Fruit fly (Drosophila melanogaster) whole organism, embryonic: ENCODE results near the gene Uggt.

ENCODE experiments used
- Antp ChIP-seq: fragments of 200-800 bp; sonication (Bioruptor generic); optimal IDR thresholded peaks from 3 replicates; lab custom pipeline; 2016; ENCODE audit warnings: missing biosample characterization, missing genetic modification characterization
- Bdp1 ChIP-seq: fragments of 200-800 bp; sonication (Bioruptor generic); optimal IDR thresholded peaks from 3 replicates; lab custom pipeline; 2016; ENCODE audit warnings: missing biosample characterization, missing genetic modification characterization
- CG10209 ChIP-seq: fragments of 200-800 bp; sonication (Bioruptor generic); optimal IDR thresholded peaks from 3 replicates; lab custom pipeline; 2017; ENCODE audit warnings: missing biosample characterization, mild to moderate bottlenecking, missing genetic modification characterization, missing genetic modification reagents
- CG11723 ChIP-seq: fragments of 200-800 bp; sonication (Bioruptor generic); optimal IDR thresholded peaks from 2 replicates; lab custom pipeline; 2017; ENCODE audit warnings: missing biosample characterization, mild to moderate bottlenecking, missing genetic modification characterization
- CG14014 ChIP-seq: fragments of 200-800 bp; sonication (Bioruptor generic); IDR thresholded peaks from 2 replicates; pipeline ENCODE4 v1.3.6; 2022; ENCODE audit warnings: missing biosample characterization, missing genetic modification characterization
- CG1602 ChIP-seq: fragments of 200-800 bp; sonication (Bioruptor generic); optimal IDR thresholded peaks from 3 replicates; lab custom pipeline; 2016; ENCODE audit warnings: missing biosample characterization, missing genetic modification characterization
- CG17328 ChIP-seq: fragments of 200-800 bp; sonication (Bioruptor generic); IDR thresholded peaks from 2 replicates; pipeline ENCODE4 v1.3.6; 2022; ENCODE audit warnings: missing biosample characterization, missing genetic modification characterization
- CG17359 ChIP-seq: fragments of 200-800 bp; sonication (Bioruptor generic); optimal IDR thresholded peaks from 3 replicates; lab custom pipeline; 2018; ENCODE audit warnings: missing biosample characterization, mild to moderate bottlenecking, missing genetic modification characterization, moderate library complexity
- CG2129 ChIP-seq: fragments of 200-800 bp; sonication (Bioruptor generic); IDR thresholded peaks from 2 replicates; pipeline ENCODE4 v1.3.6; 2022; ENCODE audit warnings: missing biosample characterization, missing genetic modification characterization; ENCODE audit not compliant: partially characterized antibody
- CG2889 ChIP-seq: fragments of 200-800 bp; sonication (Bioruptor generic); IDR thresholded peaks from 3 replicates; pipeline ENCODE4 v1.3.6; 2022; ENCODE audit warnings: missing biosample characterization, missing genetic modification characterization
- CG32532 ChIP-seq: fragments of 200-800 bp; sonication (Bioruptor generic); IDR thresholded peaks from 2 replicates; pipeline ENCODE4 v1.3.6; 2022; ENCODE audit warnings: missing biosample characterization, missing genetic modification characterization
- CG4730 ChIP-seq: fragments of 200-800 bp; sonication (Bioruptor generic); IDR thresholded peaks from 2 replicates; pipeline ENCODE4 v1.3.6; 2022; ENCODE audit warnings: missing biosample characterization, missing genetic modification characterization
- CG6683 ChIP-seq: fragments of 200-800 bp; sonication (Bioruptor generic); optimal IDR thresholded peaks from 2 replicates; lab custom pipeline; 2017; ENCODE audit warnings: missing biosample characterization, mild to moderate bottlenecking, missing genetic modification characterization, missing genetic modification reagents
- CG7372 ChIP-seq: fragments of 200-800 bp; sonication (Bioruptor generic); IDR thresholded peaks from 2 replicates; pipeline ENCODE4 v1.3.6; 2022; ENCODE audit warnings: missing biosample characterization, missing genetic modification characterization
- CG8478 ChIP-seq: fragments of >200 bp; optimal IDR thresholded peaks from 2 replicates; lab custom pipeline; 2018
- CoRest ChIP-seq: fragments of 200-800 bp; sonication (Bioruptor generic); optimal IDR thresholded peaks from 3 replicates; lab custom pipeline; 2018; ENCODE audit warnings: missing biosample characterization, mild to moderate bottlenecking, missing genetic modification characterization, moderate library complexity
- ERR ChIP-seq: fragments of 200-800 bp; sonication (Bioruptor generic); optimal IDR thresholded peaks from 2 replicates; lab custom pipeline; 2016; ENCODE audit warnings: missing biosample characterization, missing genetic modification characterization
- Fer3 ChIP-seq: fragments of 200-800 bp; sonication (Bioruptor generic); optimal IDR thresholded peaks from 2 replicates; lab custom pipeline; 2018; ENCODE audit warnings: missing biosample characterization, mild to moderate bottlenecking, missing genetic modification characterization, moderate library complexity
- GATAe ChIP-seq: fragments of 200-800 bp; sonication (Bioruptor generic); conservative IDR thresholded peaks from 2 replicates; pipeline ENCODE4 v1.3.6; 2022; ENCODE audit warnings: missing biosample characterization, missing genetic modification characterization
- Gug ChIP-seq: fragments of 200-800 bp; sonication (Bioruptor generic); IDR thresholded peaks from 4 replicates; pipeline ENCODE4 v1.3.6; 2022; ENCODE audit warnings: missing biosample characterization, missing genetic modification characterization
- HLH4C ChIP-seq: fragments of 200-800 bp; sonication (Bioruptor generic); IDR thresholded peaks from 3 replicates; pipeline ENCODE4 v1.3.6; 2022; ENCODE audit warnings: missing biosample characterization, missing genetic modification characterization; ENCODE audit not compliant: partially characterized antibody
- HLH54F ChIP-seq: fragments of 200-800 bp; sonication (Bioruptor generic); optimal IDR thresholded peaks from 3 replicates; lab custom pipeline; 2016; ENCODE audit warnings: missing biosample characterization, missing genetic modification characterization
- Hr3 ChIP-seq: fragments of 200-800 bp; sonication (Bioruptor generic); optimal IDR thresholded peaks from 3 replicates; lab custom pipeline; 2016; ENCODE audit warnings: missing biosample characterization, missing genetic modification characterization
- PHDP ChIP-seq: fragments of 200-800 bp; sonication (Bioruptor generic); optimal IDR thresholded peaks from 3 replicates; lab custom pipeline; 2018; ENCODE audit warnings: missing biosample characterization, mild to moderate bottlenecking, missing genetic modification characterization, moderate library complexity
- Pdp1 ChIP-seq, 2 experiments: fragments of 200-800 bp; sonication (Bioruptor generic); optimal IDR thresholded peaks; 3 replicates each; lab custom pipeline; 2016; ENCODE audit warnings: missing biosample characterization in 2 of 2, missing genetic modification characterization in 2 of 2, mild to moderate bottlenecking in 1 of 2, moderate library complexity in 1 of 2
- Ravus ChIP-seq: fragments of 200-800 bp; sonication (Bioruptor generic); IDR thresholded peaks from 2 replicates; pipeline ENCODE4 v1.3.6; 2022; ENCODE audit warnings: missing biosample characterization, missing genetic modification characterization
- Six4 ChIP-seq: fragments of 200-800 bp; sonication (Bioruptor generic); optimal IDR thresholded peaks from 2 replicates; lab custom pipeline; 2016; ENCODE audit warnings: missing biosample characterization, missing genetic modification characterization
- Sox102F ChIP-seq: fragments of 200-800 bp; sonication (Bioruptor generic); optimal IDR thresholded peaks from 2 replicates; lab custom pipeline; 2018; ENCODE audit warnings: missing biosample characterization, mild to moderate bottlenecking, missing genetic modification characterization, moderate library complexity
- Usf ChIP-seq: fragments of 200-800 bp; sonication (Bioruptor generic); optimal IDR thresholded peaks from 2 replicates; lab custom pipeline; 2017; ENCODE audit warnings: missing genotype, missing biosample characterization, missing genetic modification characterization
- YL-1 ChIP-seq: fragments of 200-800 bp; sonication (Bioruptor generic); optimal IDR thresholded peaks from 3 replicates; lab custom pipeline; 2017; ENCODE audit warnings: missing biosample characterization, mild to moderate bottlenecking, missing genetic modification characterization
- abd-A ChIP-seq: fragments of 200-800 bp; sonication (Bioruptor generic); optimal IDR thresholded peaks from 3 replicates; lab custom pipeline; 2019; ENCODE audit warnings: missing biosample characterization, mild to moderate bottlenecking, missing genetic modification characterization, moderate library complexity
- ac ChIP-seq: fragments of 200-800 bp; sonication (Bioruptor generic); optimal IDR thresholded peaks from 3 replicates; lab custom pipeline; 2017; ENCODE audit warnings: missing biosample characterization, mild to moderate bottlenecking, missing genetic modification characterization
- bsh ChIP-seq, 2 experiments: fragments of 200-800 bp; sonication (Bioruptor generic); optimal IDR thresholded peaks; 2 replicates each; lab custom pipeline; 2017 to 2018; ENCODE audit warnings: mild to moderate bottlenecking in 2 of 2, missing biosample characterization in 2 of 2, missing genetic modification characterization in 2 of 2, moderate library complexity in 1 of 2
- chm ChIP-seq: fragments of 200-800 bp; sonication (Bioruptor generic); IDR thresholded peaks from 2 replicates; pipeline ENCODE4 v1.3.6; 2022; ENCODE audit warnings: missing biosample characterization, missing genetic modification characterization
- crc ChIP-seq: fragments of 200-800 bp; sonication (Bioruptor generic); optimal IDR thresholded peaks from 2 replicates; lab custom pipeline; 2016; ENCODE audit warnings: missing biosample characterization, missing genetic modification characterization
- dm ChIP-seq: fragments of 200-800 bp; sonication (Bioruptor generic); optimal IDR thresholded peaks from 3 replicates; lab custom pipeline; 2016; ENCODE audit warnings: missing biosample characterization, missing genetic modification characterization
- dysf ChIP-seq: fragments of 200-800 bp; sonication (Bioruptor generic); IDR thresholded peaks from 3 replicates; pipeline ENCODE4 v1.3.6; 2022; ENCODE audit warnings: missing biosample characterization, missing genetic modification characterization
- ind ChIP-seq: fragments of 200-800 bp; sonication (Bioruptor generic); optimal IDR thresholded peaks from 3 replicates; lab custom pipeline; 2016; ENCODE audit warnings: missing biosample characterization, missing genetic modification characterization
- lilli ChIP-seq: fragments of 200-800 bp; sonication (Bioruptor generic); optimal IDR thresholded peaks from 3 replicates; lab custom pipeline; 2016; ENCODE audit warnings: missing biosample characterization, missing genetic modification characterization
- mam ChIP-seq: fragments of 200-800 bp; sonication (Bioruptor generic); optimal IDR thresholded peaks from 3 replicates; lab custom pipeline; 2016; ENCODE audit warnings: missing biosample characterization, missing genetic modification characterization
- mld ChIP-seq: fragments of 200-800 bp; sonication (Bioruptor generic); IDR thresholded peaks from 3 replicates; pipeline ENCODE4 v1.3.6; 2022; ENCODE audit warnings: missing biosample characterization, missing genetic modification characterization; ENCODE audit not compliant: partially characterized antibody
- nerfin-1 ChIP-seq: fragments of 200-800 bp; sonication (Bioruptor generic); optimal IDR thresholded peaks from 3 replicates; lab custom pipeline; 2019; ENCODE audit warnings: missing biosample characterization, mild to moderate bottlenecking, missing genetic modification characterization, moderate library complexity
- pho ChIP-seq: fragments of 200-800 bp; sonication (Bioruptor generic); optimal IDR thresholded peaks from 2 replicates; lab custom pipeline; 2016; ENCODE audit warnings: missing biosample characterization, missing genetic modification characterization
- pnt ChIP-seq: fragments of 200-800 bp; sonication (Bioruptor generic); optimal IDR thresholded peaks from 3 replicates; lab custom pipeline; 2016; ENCODE audit warnings: missing biosample characterization, missing genetic modification characterization
- schlank ChIP-seq: fragments of 200-800 bp; sonication (Bioruptor generic); optimal IDR thresholded peaks from 2 replicates; lab custom pipeline; 2018; ENCODE audit warnings: missing biosample characterization, mild to moderate bottlenecking, missing genetic modification characterization
- so ChIP-seq: fragments of 200-800 bp; sonication (Bioruptor generic); IDR thresholded peaks from 3 replicates; pipeline ENCODE4 v1.3.6; 2022; ENCODE audit warnings: missing biosample characterization, missing genetic modification characterization
- tll ChIP-seq, 2 experiments: fragments of 200-800 bp in 1 of 2; fragments of >200 bp in 1 of 2; sonication (Bioruptor generic) in 1 of 2; optimal IDR thresholded peaks; 2 replicates each; lab custom pipeline; 2017 to 2019; ENCODE audit warnings: missing biosample characterization in 2 of 2, missing genetic modification characterization in 2 of 2, mild to moderate bottlenecking in 1 of 2, moderate library complexity in 1 of 2
- tna ChIP-seq: fragments of 200-800 bp; sonication (Bioruptor generic); IDR thresholded peaks from 2 replicates; pipeline ENCODE4 v1.3.6; 2022; ENCODE audit warnings: missing biosample characterization, missing genetic modification characterization; ENCODE audit not compliant: partially characterized antibody
- ttk ChIP-seq: fragments of 200-800 bp; sonication (Bioruptor generic); IDR thresholded peaks from 2 replicates; pipeline ENCODE4 v2.1.2; 2022; ENCODE audit warnings: missing biosample characterization, missing genetic modification characterization
- zfh2 ChIP-seq: fragments of 200-800 bp; sonication (Bioruptor generic); optimal IDR thresholded peaks from 2 replicates; lab custom pipeline; 2016; ENCODE audit warnings: missing biosample characterization, missing genetic modification characterization

The Uggt gene

DNA sequence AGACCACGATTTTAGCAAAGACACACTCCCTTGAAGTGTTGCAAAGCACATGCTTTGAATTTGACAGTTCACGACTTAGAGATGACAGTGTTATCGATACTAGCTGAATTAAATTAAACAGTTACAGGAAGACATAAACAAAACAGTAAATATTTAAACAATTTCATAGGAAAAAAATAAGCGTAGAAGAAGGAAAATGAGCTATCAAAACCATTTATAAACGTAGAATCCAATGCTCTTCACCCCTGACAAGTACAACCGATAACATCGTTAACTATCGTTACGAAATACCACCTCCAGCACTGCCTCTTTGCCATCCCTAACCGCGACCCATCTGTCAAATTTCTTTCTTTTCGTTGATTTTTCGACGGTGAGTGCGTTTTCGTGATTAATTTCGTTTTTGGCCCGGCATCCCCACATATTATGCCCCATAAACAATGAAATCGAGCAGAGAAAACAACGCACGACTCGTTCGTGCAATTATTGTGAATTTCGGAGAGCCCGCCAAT is 26.3 kb downstream of the Uggt start, which contains the start of gene RpL26 (continued):
- TF ChIP-seq pnt (peak; percentile 78), tll (GFP tag; optimal IDR thresholded peaks at IDR 0.05; lab: Kevin White, UChicago) (peak in 1 of 2 experiments; percentile 88), crc (GFP tag; lab: Kevin White, UChicago) (peak; percentile 65), pho (peak; percentile 90), HLH54F (GFP tag; lab: Kevin White, UChicago) (peak; percentile 86), YL-1 (GFP tag; lab: Kevin White, UChicago) (peak; percentile 89), CG2129 (peak; percentile 98), GATAe (GFP tag; lab: Robert Waterston, UW) (peak; percentile 67), Pdp1 (GFP tag; optimal IDR thresholded peaks at IDR 0.05; lab: Kevin White, UChicago) (peak; percentile 70 to 84), so (no peak), ind (GFP tag; lab: Kevin White, UChicago) (peak; percentile 64), PHDP (tag; lab: Kevin White, UChicago) (peak; percentile 61), Fer3 (tag; lab: Kevin White, UChicago) (peak; percentile 42), Gug (peak; percentile 67; the same call in 2 of the 4 replicates), CG17359 (tag; lab: Kevin White, UChicago) (peak; percentile 43), CG14014 (GFP tag; lab: Robert Waterston, UW) (peak; percentile 46; the same call in 1 of the 2 replicates), CoRest (peak; percentile 90), schlank (peak; percentile 65), chm (GFP tag; lab: Robert Waterston, UW) (no peak), Antp (GFP tag; lab: Kevin White, UChicago) (peak; percentile 75), CG17328 (peak; percentile 53; the same call in 1 of the 2 replicates), zfh2 (peak; percentile 85), dm (GFP tag; lab: Kevin White, UChicago) (peak; percentile 93), CG6683 (GFP tag; lab: Kevin White, UChicago) (no peak), lilli (GFP tag; lab: Kevin White, UChicago) (peak; percentile 84), Usf (GFP tag; lab: Kevin White, UChicago) (peak; percentile 44), tna (peak; percentile 85), CG10209 (GFP tag; lab: Kevin White, UChicago) (peak; percentile 70), Sox102F (GFP tag; lab: Kevin White, UChicago) (no peak), CG4730 (0 out of 2 replicates have a peak, but pooled peaks have one; percentile 52), nerfin-1 (tag; lab: Kevin White, UChicago) (peak; percentile 68), ttk (GFP tag; lab: Robert Waterston, UW) (peak; percentile 42; the same call in 1 of the 2 replicates), Ravus (GFP tag; lab: Robert Waterston, UW) (no peak), mam (peak; percentile 90), CG2889 (GFP tag; lab: Robert Waterston, UW) (no peak), CG1602 (GFP tag; lab: Kevin White, UChicago) (peak; percentile 78), Bdp1 (GFP tag; lab: Kevin White, UChicago) (peak; percentile 74), CG11723 (GFP tag; lab: Kevin White, UChicago) (peak; percentile 60), mld (GFP tag; lab: Robert Waterston, UW) (peak; percentile 90), dysf (peak; percentile 84; the same call in 2 of the 3 replicates), bsh (GFP tag; optimal IDR thresholded peaks at IDR 0.05; lab: Kevin White, UChicago) (peak; percentile 29 to 48), CG8478 (no peak), HLH4C (GFP tag; lab: Robert Waterston, UW) (peak; percentile 93), Hr3 (GFP tag; lab: Kevin White, UChicago) (peak; percentile 74), CG32532 (GFP tag; lab: Robert Waterston, UW) (peak; percentile 71), ERR (GFP tag; lab: Kevin White, UChicago) (peak; percentile 26), Six4 (GFP tag; lab: Kevin White, UChicago) (no peak), abd-A (tag; lab: Kevin White, UChicago) (no peak), CG7372 (peak; percentile 82), ac (GFP tag; lab: Kevin White, UChicago) (no peak)
